Worm (Caenorhabditis elegans) whole organism, L2 larva: ENCODE results near the gene W05B10.6.

Experiments used
- C34F6.9 ChIP-seq: fragments of 150-350 bp; optimal IDR thresholded peaks from 2 replicates; lab custom pipeline; 2014; ENCODE audit warnings: missing biosample characterization, missing genetic modification characterization
- F13H6.1 ChIP-seq: sonication (generic microtip); optimal IDR thresholded peaks from 2 replicates; lab custom pipeline; 2016; ENCODE audit warnings: missing genetic modification characterization, missing compliant biosample characterization
- R02D3.7 ChIP-seq: fragments of 150-350 bp; optimal IDR thresholded peaks from 2 replicates; lab custom pipeline; 2014; ENCODE audit warnings: missing biosample characterization, missing genetic modification characterization
- Y55F3AM.14 ChIP-seq: fragments of 200-800 bp; sonication (Bioruptor generic); optimal IDR thresholded peaks from 2 replicates; lab custom pipeline; 2018; ENCODE audit warnings: mild to moderate bottlenecking, missing genetic modification characterization, missing compliant biosample characterization
- ZK546.5 ChIP-seq: sonication (generic microtip); optimal IDR thresholded peaks from 2 replicates; lab custom pipeline; 2017; ENCODE audit warnings: missing biosample characterization, missing genetic modification characterization
- alr-1 ChIP-seq: fragments of 150-350 bp; optimal IDR thresholded peaks from 2 replicates; lab custom pipeline; 2014; ENCODE audit warnings: missing biosample characterization, missing genetic modification characterization
- aly-2 ChIP-seq: fragments of 150-350 bp; optimal IDR thresholded peaks from 2 replicates; lab custom pipeline; 2014; ENCODE audit warnings: missing biosample characterization, missing genetic modification characterization
- ama-1 ChIP-seq: fragments of 150-350 bp; optimal IDR thresholded peaks from 2 replicates; lab custom pipeline; 2018; ENCODE audit warnings: inconsistent platforms
- blmp-1 ChIP-seq: sonication (generic microtip); optimal IDR thresholded peaks from 2 replicates; lab custom pipeline; 2017; ENCODE audit warnings: missing genetic modification characterization, mild to moderate bottlenecking, missing compliant biosample characterization, antibody characterized with exemption, moderate library complexity; ENCODE audit not compliant: insufficient read depth
- ceh-16 ChIP-seq: fragments of 150-350 bp; optimal IDR thresholded peaks from 2 replicates; lab custom pipeline; 2014; ENCODE audit warnings: missing biosample characterization, missing genetic modification characterization
- ceh-82 ChIP-seq: fragments of 150-350 bp; optimal IDR thresholded peaks from 2 replicates; lab custom pipeline; 2014; ENCODE audit warnings: missing biosample characterization, missing genetic modification characterization
- crh-2 ChIP-seq: sonication (generic microtip); optimal IDR thresholded peaks from 2 replicates; lab custom pipeline; 2017; ENCODE audit warnings: missing biosample characterization, missing genetic modification characterization
- dmd-4 ChIP-seq: sonication (generic microtip); optimal IDR thresholded peaks from 2 replicates; lab custom pipeline; 2017; ENCODE audit warnings: missing biosample characterization, missing genetic modification characterization
- egl-27 ChIP-seq: sonication (generic microtip); optimal IDR thresholded peaks from 3 replicates; lab custom pipeline; 2017; ENCODE audit warnings: missing biosample characterization, missing genetic modification reagents, missing genetic modification characterization
- elt-1 ChIP-seq: fragments of 150-350 bp; optimal IDR thresholded peaks from 2 replicates; lab custom pipeline; 2014; ENCODE audit warnings: missing biosample characterization, missing genetic modification characterization
- elt-3 ChIP-seq: sonication (generic microtip); optimal IDR thresholded peaks from 2 replicates; lab custom pipeline; 2017; ENCODE audit warnings: missing biosample characterization, missing genetic modification characterization
- fos-1 ChIP-seq: fragments of 150-350 bp; optimal IDR thresholded peaks from 2 replicates; lab custom pipeline; 2014; ENCODE audit warnings: missing biosample characterization, missing genetic modification characterization
- gmeb-1 ChIP-seq: fragments of 150-350 bp; optimal IDR thresholded peaks from 2 replicates; lab custom pipeline; 2014; ENCODE audit warnings: missing biosample characterization, missing genetic modification characterization
- lin-13 ChIP-seq: fragments of 150-350 bp; optimal IDR thresholded peaks from 2 replicates; lab custom pipeline; 2014; ENCODE audit warnings: missing biosample characterization, missing genetic modification reagents, missing genetic modification characterization
- lin-39 ChIP-seq: fragments of 150-350 bp; optimal IDR thresholded peaks from 2 replicates; lab custom pipeline; 2014; ENCODE audit warnings: missing biosample characterization, missing genetic modification reagents, missing genetic modification characterization
- lsy-2 ChIP-seq, 2 experiments: fragments of 150-350 bp in 1 of 2; sonication (generic microtip) in 1 of 2; optimal IDR thresholded peaks; 2 replicates each; lab custom pipeline; 2014 to 2017; ENCODE audit warnings: missing biosample characterization in 2 of 2, missing genetic modification characterization in 2 of 2
- mab-5 ChIP-seq: fragments of 150-350 bp; optimal IDR thresholded peaks from 2 replicates; lab custom pipeline; 2014; ENCODE audit warnings: missing biosample characterization, missing genetic modification characterization
- mbf-1 ChIP-seq: sonication (generic microtip); optimal IDR thresholded peaks from 2 replicates; lab custom pipeline; 2017; ENCODE audit warnings: missing biosample characterization, missing genetic modification characterization
- mdl-1 ChIP-seq, 2 experiments: fragments of 150-350 bp in 1 of 2; sonication (generic microtip) in 1 of 2; optimal IDR thresholded peaks; 2 replicates each; lab custom pipeline; 2017; ENCODE audit warnings: missing biosample characterization in 2 of 2, missing genetic modification characterization in 2 of 2
- nhr-11 ChIP-seq: fragments of 150-350 bp; optimal IDR thresholded peaks from 2 replicates; lab custom pipeline; 2014; ENCODE audit warnings: missing biosample characterization, missing genetic modification characterization
- nhr-12 ChIP-seq: fragments of 150-350 bp; optimal IDR thresholded peaks from 2 replicates; lab custom pipeline; 2014; ENCODE audit warnings: missing biosample characterization, missing genetic modification characterization
- nhr-129 ChIP-seq: fragments of 150-350 bp; optimal IDR thresholded peaks from 2 replicates; lab custom pipeline; 2014; ENCODE audit warnings: missing biosample characterization, missing genetic modification characterization
- nhr-21 ChIP-seq: fragments of 150-350 bp; optimal IDR thresholded peaks from 2 replicates; lab custom pipeline; 2014; ENCODE audit warnings: missing biosample characterization, missing genetic modification characterization
- nhr-23 ChIP-seq: fragments of 150-350 bp; optimal IDR thresholded peaks from 2 replicates; lab custom pipeline; 2014; ENCODE audit warnings: missing biosample characterization, missing genetic modification reagents, missing genetic modification characterization
- nhr-237 ChIP-seq: fragments of 150-350 bp; optimal IDR thresholded peaks from 2 replicates; lab custom pipeline; 2014; ENCODE audit warnings: missing biosample characterization, missing genetic modification characterization
- nhr-25 ChIP-seq: fragments of 150-350 bp; sonication (generic microtip); optimal IDR thresholded peaks from 3 replicates; lab custom pipeline; 2014; ENCODE audit warnings: missing biosample characterization, missing genetic modification characterization
- nhr-6 ChIP-seq: fragments of 150-350 bp; optimal IDR thresholded peaks from 2 replicates; lab custom pipeline; 2014; ENCODE audit warnings: missing biosample characterization, missing genetic modification characterization
- nhr-77 ChIP-seq: fragments of 150-350 bp; optimal IDR thresholded peaks from 2 replicates; lab custom pipeline; 2014; ENCODE audit warnings: missing biosample characterization, missing genetic modification characterization
- sem-4 ChIP-seq: fragments of 150-350 bp; optimal IDR thresholded peaks from 2 replicates; lab custom pipeline; 2014; ENCODE audit warnings: missing biosample characterization, missing genetic modification reagents, missing genetic modification characterization
- skn-1 ChIP-seq: sonication (generic microtip); optimal IDR thresholded peaks from 2 replicates; lab custom pipeline; 2017; ENCODE audit warnings: missing biosample characterization, missing genetic modification characterization
- sma-3 ChIP-seq: sonication (generic microtip); optimal IDR thresholded peaks from 2 replicates; lab custom pipeline; 2016; ENCODE audit warnings: missing genetic modification reagents, missing genetic modification characterization, missing compliant biosample characterization
- sma-9 ChIP-seq, 2 experiments: fragments of 150-350 bp in 1 of 2; sonication (generic microtip) in 1 of 2; optimal IDR thresholded peaks; 2 replicates each; lab custom pipeline; 2014 to 2016; ENCODE audit warnings: missing genetic modification characterization in 2 of 2, mild to moderate bottlenecking in 1 of 2, missing biosample characterization in 1 of 2, missing compliant biosample characterization in 1 of 2, missing genetic modification reagents in 1 of 2, moderate library complexity in 1 of 2
- snpc-4 ChIP-seq: fragments of 150-350 bp; optimal IDR thresholded peaks from 2 replicates; lab custom pipeline; 2014; ENCODE audit warnings: missing biosample characterization, missing genetic modification characterization
- unc-39 ChIP-seq: fragments of 150-350 bp; optimal IDR thresholded peaks from 2 replicates; lab custom pipeline; 2014; ENCODE audit warnings: missing biosample characterization, missing genetic modification characterization
- unc-55 ChIP-seq: fragments of 150-350 bp; sonication (generic microtip); optimal IDR thresholded peaks from 3 replicates; lab custom pipeline; 2014; ENCODE audit warnings: missing biosample characterization, missing genetic modification reagents, missing genetic modification characterization
- unc-62 ChIP-seq: fragments of 150-350 bp; optimal IDR thresholded peaks from 2 replicates; lab custom pipeline; 2014; ENCODE audit warnings: missing biosample characterization, missing genetic modification reagents, missing genetic modification characterization
- zag-1 ChIP-seq: fragments of 150-350 bp; optimal IDR thresholded peaks from 2 replicates; lab custom pipeline; 2014; ENCODE audit warnings: missing biosample characterization, missing genetic modification characterization
- ztf-1 ChIP-seq: fragments of 200-800 bp; sonication (Bioruptor generic); conservative IDR thresholded peaks from 2 replicates; pipeline ENCODE4 v1.3.6; 2022; ENCODE audit warnings: missing genetic modification characterization, missing compliant biosample characterization
- ztf-11 ChIP-seq: sonication (generic microtip); optimal IDR thresholded peaks from 2 replicates; lab custom pipeline; 2017; ENCODE audit warnings: missing biosample characterization, missing genetic modification characterization
- ztf-4 ChIP-seq: fragments of 150-350 bp; optimal IDR thresholded peaks from 2 replicates; lab custom pipeline; 2014; ENCODE audit warnings: missing biosample characterization, missing genetic modification characterization

W05B10.6 gene

ce11 chrV:12660280-12660818 lies 2.3 kb upstream of the W05B10.6 start, which contains the start of gene his-74:
Gene his-74, minus strand, starts transcription at chrV:12660330.
- TF ChIP-seq egl-27 (no peak), nhr-23 (no peak), ztf-11 (no peak), dmd-4 (tag; lab: Kevin White, UChicago) (no peak), Y55F3AM.14 (no peak), elt-3 (no peak), zag-1 (tag; lab: Kevin White, UChicago) (no peak)

- TF ChIP-seq ztf-4 (tag; lab: Kevin White, UChicago) (peak; percentile 1), mdl-1 (tag; optimal IDR thresholded peaks at IDR 0.05; lab: Kevin White, UChicago) (no peak), F13H6.1 (tag; lab: Kevin White, UChicago) (peak; percentile 27), crh-2 (tag; lab: Kevin White, UChicago) (peak; percentile 82), snpc-4 (tag; lab: Kevin White, UChicago) (peak; percentile 51), lin-39 (tag; lab: Kevin White, UChicago) (no peak), sem-4 (tag; lab: Kevin White, UChicago) (peak; percentile 34), nhr-12 (tag; lab: Kevin White, UChicago) (no peak), gmeb-1 (peak; percentile 75), ceh-82 (no peak), alr-1 (no peak), unc-39 (tag; lab: Kevin White, UChicago) (no peak), ceh-16 (tag; lab: Kevin White, UChicago) (no peak), lsy-2 (tag; optimal IDR thresholded peaks at IDR 0.05; lab: Kevin White, UChicago) (peak; percentile 36 to 87), nhr-237 (tag; lab: Kevin White, UChicago) (no peak), ztf-1 (GFP tag; lab: Robert Waterston, UW) (no peak), C34F6.9 (tag; lab: Kevin White, UChicago) (peak; percentile 67), unc-62 (GFP tag; lab: Kevin White, UChicago) (no peak), fos-1 (tag; lab: Kevin White, UChicago) (peak; percentile 24), nhr-129 (tag; lab: Kevin White, UChicago) (peak; percentile 69), mbf-1 (tag; lab: Kevin White, UChicago) (no peak), unc-55 (GFP tag; lab: Kevin White, UChicago) (peak; percentile 83), sma-9 (GFP tag; optimal IDR thresholded peaks at IDR 0.05; lab: Kevin White, UChicago) (peak; percentile 85), sma-9 (tag; optimal IDR thresholded peaks at IDR 0.05; lab: Kevin White, UChicago) (no peak), egl-27 (peak; percentile 56), nhr-25 (tag; lab: Kevin White, UChicago) (peak; percentile 81), mab-5 (no peak), aly-2 (no peak), skn-1 (tag; lab: Kevin White, UChicago) (no peak), zag-1 (tag; lab: Kevin White, UChicago) (no peak), ZK546.5 (tag; lab: Kevin White, UChicago) (no peak), sma-3 (GFP tag; lab: Kevin White, UChicago) (peak; percentile 72), lin-13 (GFP tag; lab: Kevin White, UChicago) (peak; percentile 59), nhr-11 (tag; lab: Kevin White, UChicago) (no peak), Y55F3AM.14 (no peak), nhr-6 (no peak), nhr-21 (tag; lab: Kevin White, UChicago) (peak; percentile 43)
Measured at ce11 chrV:12659426-12659825, 1.4 kb upstream of the W05B10.6 start, which contains the start of gene ccch-3. Gene ccch-3, minus strand, starts transcription at chrV:12659687.

ce11 chrV:12649636-12650035 lies 8.4 kb downstream of the W05B10.6 start, which contains the start of gene lin-25:
Gene lin-25, plus strand, starts transcription at chrV:12649925.
- TF ChIP-seq snpc-4 (tag; lab: Kevin White, UChicago), result peak; percentile 20
- TF ChIP-seq fos-1 (tag; lab: Kevin White, UChicago), result peak; percentile 46
- TF ChIP-seq aly-2, result no peak
- no peak for TF ChIP-seq ztf-1 (GFP tag; lab: Robert Waterston, UW)
- TF ChIP-seq ama-1 (lab: Kevin White, UChicago), result no peak
- TF ChIP-seq mdl-1 (tag; optimal IDR thresholded peaks at IDR 0.05; lab: Kevin White, UChicago), result no peak
- TF ChIP-seq dmd-4 (tag; lab: Kevin White, UChicago), result no peak
- no peak for TF ChIP-seq egl-27
- no peak for TF ChIP-seq nhr-6
- no peak for TF ChIP-seq unc-39 (tag; lab: Kevin White, UChicago)
- no peak for TF ChIP-seq mbf-1 (tag; lab: Kevin White, UChicago)
- TF ChIP-seq alr-1, result no peak
- peak in 1 of 2 experiments; percentile 59 for TF ChIP-seq lsy-2 (tag; optimal IDR thresholded peaks at IDR 0.05; lab: Kevin White, UChicago)
- no peak for TF ChIP-seq ceh-16 (tag; lab: Kevin White, UChicago)
- no peak for TF ChIP-seq nhr-25 (tag; lab: Kevin White, UChicago)
- no peak for TF ChIP-seq nhr-11 (tag; lab: Kevin White, UChicago)
- no peak for TF ChIP-seq Y55F3AM.14
- no peak for TF ChIP-seq ztf-11
- no peak for TF ChIP-seq ceh-82
- TF ChIP-seq crh-2 (tag; lab: Kevin White, UChicago), result no peak
- no peak for TF ChIP-seq skn-1 (tag; lab: Kevin White, UChicago)
- TF ChIP-seq elt-1, result no peak
- peak; percentile 44 for TF ChIP-seq C34F6.9 (tag; lab: Kevin White, UChicago)
- TF ChIP-seq elt-3, result no peak
- TF ChIP-seq sma-9 (GFP tag; optimal IDR thresholded peaks at IDR 0.05; lab: Kevin White, UChicago), result no peak
- no peak for TF ChIP-seq sma-9 (tag; optimal IDR thresholded peaks at IDR 0.05; lab: Kevin White, UChicago)
- TF ChIP-seq lin-39 (tag; lab: Kevin White, UChicago), result no peak
- TF ChIP-seq zag-1 (tag; lab: Kevin White, UChicago), result peak; percentile 25
- TF ChIP-seq nhr-21 (tag; lab: Kevin White, UChicago), result no peak
- TF ChIP-seq nhr-23, result no peak
- no peak for TF ChIP-seq lin-13 (GFP tag; lab: Kevin White, UChicago)
- TF ChIP-seq blmp-1 (tag; lab: Kevin White, UChicago), result no peak
- TF ChIP-seq R02D3.7 (tag; lab: Kevin White, UChicago), result no peak
- TF ChIP-seq nhr-77 (tag; lab: Kevin White, UChicago), result no peak
- no peak for TF ChIP-seq unc-62 (GFP tag; lab: Kevin White, UChicago)
